Worm (Caenorhabditis elegans) whole organism, young adult: ENCODE measurements around the gene ech-2.

Experiments used
- B0019.2 ChIP-seq: fragments of 200-800 bp; sonication (Bioruptor generic); conservative IDR thresholded peaks from 2 replicates; pipeline ENCODE4 v1.3.6; 2022; ENCODE audit warnings: missing genetic modification reagents, missing genetic modification characterization, missing compliant biosample characterization
- C06A6.2 ChIP-seq: fragments of 200-800 bp; sonication (Bioruptor generic); conservative IDR thresholded peaks from 2 replicates; pipeline ENCODE4 v1.3.6; 2022; ENCODE audit warnings: missing genetic modification characterization, missing compliant biosample characterization
- D2030.7 ChIP-seq: fragments of 200-800 bp; sonication (Bioruptor generic); IDR thresholded peaks from 2 replicates; pipeline ENCODE4 v1.3.6; 2022; ENCODE audit warnings: missing genetic modification reagents, missing genetic modification characterization, missing compliant biosample characterization
- F22D6.2 ChIP-seq: sonication (generic microtip); optimal IDR thresholded peaks from 2 replicates; lab custom pipeline; 2016; ENCODE audit warnings: mild to moderate bottlenecking, missing genetic modification characterization, missing compliant biosample characterization
- F23B12.7 ChIP-seq: sonication (generic microtip); optimal IDR thresholded peaks from 2 replicates; lab custom pipeline; 2017; ENCODE audit warnings: missing genetic modification characterization, mild to moderate bottlenecking, missing compliant biosample characterization, antibody characterized with exemption, moderate library complexity; ENCODE audit not compliant: insufficient read depth
- F39B2.1 ChIP-seq: fragments of 200-800 bp; sonication (Bioruptor generic); IDR thresholded peaks from 2 replicates; pipeline ENCODE4 v1.3.6; 2022; ENCODE audit warnings: missing genetic modification reagents, missing genetic modification characterization, missing compliant biosample characterization
- F49E8.2 ChIP-seq: sonication (generic microtip); optimal IDR thresholded peaks from 3 replicates; lab custom pipeline; 2017; ENCODE audit warnings: missing genetic modification characterization, mild to moderate bottlenecking, missing compliant biosample characterization, antibody characterized with exemption, moderate library complexity; ENCODE audit not compliant: insufficient read depth
- F52B5.7 ChIP-seq: sonication (generic microtip); optimal IDR thresholded peaks from 2 replicates; lab custom pipeline; 2016; ENCODE audit warnings: mild to moderate bottlenecking, missing genetic modification characterization, missing compliant biosample characterization
- K12H6.12 ChIP-seq: fragments of 200-800 bp; sonication (Bioruptor generic); optimal IDR thresholded peaks from 2 replicates; lab custom pipeline; 2018; ENCODE audit warnings: mild to moderate bottlenecking, missing genetic modification characterization, missing compliant biosample characterization
- ZK185.1 ChIP-seq: sonication (generic microtip); optimal IDR thresholded peaks from 2 replicates; lab custom pipeline; 2016; ENCODE audit warnings: mild to moderate bottlenecking, missing genetic modification characterization, missing compliant biosample characterization; ENCODE audit not compliant: poor library complexity, severe bottlenecking
- akir-1 ChIP-seq: fragments of 200-800 bp; sonication (Bioruptor generic); optimal IDR thresholded peaks from 2 replicates; lab custom pipeline; 2018; ENCODE audit warnings: mild to moderate bottlenecking, missing genetic modification characterization, moderate library complexity, missing compliant biosample characterization
- aptf-2 ChIP-seq: fragments of 200-800 bp; sonication (Bioruptor generic); conservative IDR thresholded peaks from 2 replicates; pipeline ENCODE4 v1.3.6; 2022; ENCODE audit warnings: missing genetic modification reagents, missing genetic modification characterization, missing compliant biosample characterization
- atf-7 ChIP-seq: sonication (generic microtip); optimal IDR thresholded peaks from 2 replicates; lab custom pipeline; 2017; ENCODE audit warnings: mild to moderate bottlenecking, missing genetic modification characterization, missing compliant biosample characterization
- athp-1 ChIP-seq: sonication (generic microtip); optimal IDR thresholded peaks from 2 replicates; lab custom pipeline; 2017; ENCODE audit warnings: mild to moderate bottlenecking, missing genetic modification characterization, missing compliant biosample characterization
- attf-3 ChIP-seq: fragments of 200-800 bp; sonication (Bioruptor generic); conservative IDR thresholded peaks from 2 replicates; pipeline ENCODE4 v1.3.6; 2022; ENCODE audit warnings: missing genetic modification reagents, missing genetic modification characterization, missing compliant biosample characterization
- attf-5 ChIP-seq: fragments of 200-800 bp; sonication (Bioruptor generic); optimal IDR thresholded peaks from 2 replicates; lab custom pipeline; 2018; ENCODE audit warnings: mild to moderate bottlenecking, missing genetic modification characterization, missing compliant biosample characterization
- bed-1 ChIP-seq: fragments of 200-800 bp; sonication (Bioruptor generic); IDR thresholded peaks from 2 replicates; pipeline ENCODE4 v1.3.6; 2022; ENCODE audit warnings: missing genetic modification reagents, missing genetic modification characterization, missing compliant biosample characterization
- ceh-27 ChIP-seq: fragments of 200-800 bp; sonication (Bioruptor generic); optimal IDR thresholded peaks from 2 replicates; lab custom pipeline; 2018; ENCODE audit warnings: mild to moderate bottlenecking, missing genetic modification characterization, moderate library complexity, missing compliant biosample characterization
- ceh-79 ChIP-seq: sonication (generic microtip); optimal IDR thresholded peaks from 2 replicates; lab custom pipeline; 2017; ENCODE audit warnings: mild to moderate bottlenecking, missing genetic modification characterization, missing compliant biosample characterization
- dox-1 ChIP-seq: fragments of 200-800 bp; sonication (Bioruptor generic); IDR thresholded peaks from 2 replicates; pipeline ENCODE4 v1.3.6; 2022; ENCODE audit warnings: missing genetic modification reagents, missing genetic modification characterization, missing compliant biosample characterization
- egl-44 ChIP-seq: fragments of 200-800 bp; sonication (Bioruptor generic); IDR thresholded peaks from 2 replicates; pipeline ENCODE4 v1.3.6; 2022; ENCODE audit warnings: missing genetic modification reagents, missing genetic modification characterization, missing compliant biosample characterization
- ekl-4 ChIP-seq: fragments of 200-800 bp; sonication (Bioruptor generic); IDR thresholded peaks from 2 replicates; pipeline ENCODE4 v1.3.6; 2022; ENCODE audit warnings: missing genetic modification reagents, missing genetic modification characterization, missing compliant biosample characterization
- hlh-12 ChIP-seq: sonication (generic microtip); optimal IDR thresholded peaks from 2 replicates; lab custom pipeline; 2016; ENCODE audit warnings: missing genetic modification characterization, missing compliant biosample characterization
- hmg-20 ChIP-seq: fragments of 200-800 bp; sonication (Bioruptor generic); IDR thresholded peaks from 2 replicates; pipeline ENCODE4 v1.3.6; 2022; ENCODE audit warnings: missing genetic modification reagents, missing genetic modification characterization, missing compliant biosample characterization
- let-526 ChIP-seq: fragments of 200-800 bp; sonication (Bioruptor generic); IDR thresholded peaks from 2 replicates; pipeline ENCODE4 v1.3.6; 2022; ENCODE audit warnings: missing genetic modification reagents, missing genetic modification characterization, missing compliant biosample characterization
- lin-26 ChIP-seq: fragments of 200-800 bp; sonication (Bioruptor generic); IDR thresholded peaks from 2 replicates; pipeline ENCODE4 v1.3.6; 2022; ENCODE audit warnings: missing genetic modification reagents, missing genetic modification characterization, missing compliant biosample characterization
- lin-40 ChIP-seq: sonication (generic microtip); optimal IDR thresholded peaks from 2 replicates; lab custom pipeline; 2016; ENCODE audit warnings: missing genetic modification characterization, mild to moderate bottlenecking, missing compliant biosample characterization, missing genotype, missing genetic modification reagents
- lir-1 ChIP-seq: fragments of 200-800 bp; sonication (Bioruptor generic); conservative IDR thresholded peaks from 2 replicates; pipeline ENCODE4 v1.3.6; 2022; ENCODE audit warnings: missing genetic modification reagents, missing genetic modification characterization, missing compliant biosample characterization
- lsy-27 ChIP-seq: sonication (generic microtip); optimal IDR thresholded peaks from 2 replicates; lab custom pipeline; 2017; ENCODE audit warnings: missing genetic modification characterization, mild to moderate bottlenecking, missing compliant biosample characterization, antibody characterized with exemption, missing genotype, borderline replicate concordance; ENCODE audit not compliant: insufficient read depth
- nhr-179 ChIP-seq: sonication (generic microtip); optimal IDR thresholded peaks from 2 replicates; lab custom pipeline; 2016; ENCODE audit warnings: mild to moderate bottlenecking, missing genetic modification characterization, missing compliant biosample characterization
- nhr-27 ChIP-seq: fragments of 200-800 bp; sonication (Bioruptor generic); optimal IDR thresholded peaks from 2 replicates; lab custom pipeline; 2018; ENCODE audit warnings: mild to moderate bottlenecking, missing genetic modification characterization, moderate library complexity, missing compliant biosample characterization
- nhr-90 ChIP-seq: sonication (generic microtip); optimal IDR thresholded peaks from 2 replicates; lab custom pipeline; 2016; ENCODE audit warnings: missing genotype, mild to moderate bottlenecking, missing genetic modification characterization, missing compliant biosample characterization
- pbrm-1 ChIP-seq: fragments of 200-800 bp; sonication (Bioruptor generic); IDR thresholded peaks from 2 replicates; pipeline ENCODE4 v1.3.6; 2022; ENCODE audit warnings: missing genetic modification reagents, missing genetic modification characterization, missing compliant biosample characterization
- rcor-1 ChIP-seq: fragments of 200-800 bp; sonication (Bioruptor generic); IDR thresholded peaks from 2 replicates; pipeline ENCODE4 v1.3.6; 2022; ENCODE audit warnings: missing genetic modification reagents, missing genetic modification characterization, missing compliant biosample characterization
- sptf-2 ChIP-seq: fragments of 200-800 bp; sonication (Bioruptor generic); optimal IDR thresholded peaks from 2 replicates; lab custom pipeline; 2018; ENCODE audit warnings: mild to moderate bottlenecking, missing genetic modification characterization, missing compliant biosample characterization
- tbp1 ChIP-seq: fragments of 200-800 bp; sonication (Bioruptor generic); optimal IDR thresholded peaks from 2 replicates; lab custom pipeline; 2018; ENCODE audit warnings: mild to moderate bottlenecking, missing genetic modification characterization, missing compliant biosample characterization
- tlf-1 ChIP-seq: fragments of 200-800 bp; sonication (Bioruptor generic); optimal IDR thresholded peaks from 2 replicates; lab custom pipeline; 2018; ENCODE audit warnings: mild to moderate bottlenecking, missing genetic modification characterization, missing compliant biosample characterization
- unc-62 ChIP-seq: fragments of 150-350 bp; optimal IDR thresholded peaks from 2 replicates; lab custom pipeline; 2014; ENCODE audit warnings: missing biosample characterization, missing genetic modification reagents, missing genetic modification characterization
- zim-3 ChIP-seq: sonication (generic microtip); optimal IDR thresholded peaks from 2 replicates; lab custom pipeline; 2017; ENCODE audit warnings: mild to moderate bottlenecking, missing genetic modification characterization, moderate library complexity, missing compliant biosample characterization
- ztf-25 ChIP-seq: fragments of 200-800 bp; sonication (Bioruptor generic); IDR thresholded peaks from 2 replicates; pipeline ENCODE4 v1.3.6; 2022; ENCODE audit warnings: missing genetic modification reagents, missing genetic modification characterization, missing compliant biosample characterization
- ztf-26 ChIP-seq: sonication (generic microtip); optimal IDR thresholded peaks from 2 replicates; lab custom pipeline; 2017; ENCODE audit warnings: missing genetic modification characterization, missing compliant biosample characterization

Gene ech-2

ce11 chrIV:11809708-11810114 is 46.4 kb downstream of the ech-2 start (continued):
- TF ChIP-seq rcor-1 (GFP tag; lab: Robert Waterston, UW) = 0 out of 2 replicates have a peak, but pooled peaks have one; percentile 26
- TF ChIP-seq lir-1 (GFP tag; lab: Robert Waterston, UW) = no peak
- no peak for TF ChIP-seq hmg-20
- peak; percentile 49 for TF ChIP-seq ceh-27
- TF ChIP-seq nhr-90 (tag; lab: Kevin White, UChicago) = no peak
- TF ChIP-seq sptf-2 (GFP tag; lab: Kevin White, UChicago) = no peak
- TF ChIP-seq lin-26 (GFP tag; lab: Robert Waterston, UW) = peak; percentile 69; the same call in 1 of the 2 replicates
- peak; percentile 49 for TF ChIP-seq ztf-26
- TF ChIP-seq atf-7 (tag; lab: Kevin White, UChicago) = peak; percentile 20
- no peak for TF ChIP-seq athp-1 (tag; lab: Kevin White, UChicago)
- TF ChIP-seq nhr-27 (tag; lab: Kevin White, UChicago) = no peak
- TF ChIP-seq egl-44 (GFP tag; lab: Robert Waterston, UW) = 0 out of 2 replicates have a peak, but pooled peaks have one; percentile 27
- peak; percentile 86 for TF ChIP-seq attf-5 (GFP tag; lab: Kevin White, UChicago)
- TF ChIP-seq ceh-79 = no peak
- 0 out of 2 replicates have a peak, but pooled peaks have one; percentile 15 for TF ChIP-seq C06A6.2 (GFP tag; lab: Robert Waterston, UW)
- TF ChIP-seq pbrm-1 (GFP tag; lab: Robert Waterston, UW) = 0 out of 2 replicates have a peak, but pooled peaks have one; percentile 16
- peak; percentile 40 for TF ChIP-seq ZK185.1 (tag; lab: Kevin White, UChicago)
- TF ChIP-seq tbp1 (GFP tag; lab: Kevin White, UChicago) = peak; percentile 28
- TF ChIP-seq F23B12.7 (tag; lab: Kevin White, UChicago) = peak; percentile 24
- peak; percentile 69 for TF ChIP-seq K12H6.12 (tag; lab: Kevin White, UChicago)
- TF ChIP-seq lin-40 (tag; lab: Kevin White, UChicago) = peak; percentile 74
- no peak for TF ChIP-seq D2030.7 (GFP tag; lab: Robert Waterston, UW)

- TF ChIP-seq ekl-4 (GFP tag; lab: Robert Waterston, UW) (no peak), B0019.2 (no peak), ztf-25 (GFP tag; lab: Robert Waterston, UW) (no peak), zim-3 (tag; lab: Kevin White, UChicago) (no peak), F39B2.1 (no peak), tlf-1 (no peak), attf-3 (no peak), dox-1 (GFP tag; lab: Robert Waterston, UW) (no peak), F22D6.2 (tag; lab: Kevin White, UChicago) (no peak), akir-1 (GFP tag; lab: Kevin White, UChicago) (no peak), aptf-2 (GFP tag; lab: Robert Waterston, UW) (no peak), let-526 (GFP tag; lab: Robert Waterston, UW) (no peak), unc-62 (GFP tag; lab: Kevin White, UChicago) (no peak), nhr-179 (no peak), F49E8.2 (tag; lab: Kevin White, UChicago) (no peak), F52B5.7 (tag; lab: Kevin White, UChicago) (no peak), lsy-27 (tag; lab: Kevin White, UChicago) (no peak), hlh-12 (tag; lab: Kevin White, UChicago) (no peak), bed-1 (no peak)
These were observed 47.1 kb downstream of the ech-2 start for ce11 chrIV:11809047-11809446.
